Fruit fly (Drosophila melanogaster) whole organism, embryonic: ENCODE data around the gene CG3337.

Experiments used
- Aef1 ChIP-seq: fragments of 200-800 bp; sonication (Bioruptor generic); IDR thresholded peaks from 3 replicates; pipeline ENCODE4 v1.3.6; 2022; ENCODE audit warnings: missing biosample characterization, missing genetic modification characterization
- Bdp1 ChIP-seq: fragments of 200-800 bp; sonication (Bioruptor generic); optimal IDR thresholded peaks from 3 replicates; lab custom pipeline; 2016; ENCODE audit warnings: missing biosample characterization, missing genetic modification characterization
- Blimp-1 ChIP-seq: fragments of 200-800 bp; sonication (Bioruptor generic); optimal IDR thresholded peaks from 3 replicates; lab custom pipeline; 2018; ENCODE audit warnings: missing biosample characterization, missing genetic modification characterization, mild to moderate bottlenecking, moderate library complexity, missing genetic modification reagents
- CG10321 ChIP-seq: fragments of 200-800 bp; sonication (Bioruptor generic); IDR thresholded peaks from 2 replicates; pipeline ENCODE4 v1.3.6; 2022; ENCODE audit warnings: missing biosample characterization, missing genetic modification characterization
- CG10654 ChIP-seq: fragments of 200-800 bp; sonication (Bioruptor generic); optimal IDR thresholded peaks from 2 replicates; lab custom pipeline; 2016; ENCODE audit warnings: missing biosample characterization, missing genetic modification characterization
- CG10979 ChIP-seq: fragments of 200-800 bp; sonication (Bioruptor generic); optimal IDR thresholded peaks from 2 replicates; lab custom pipeline; 2018; ENCODE audit warnings: missing biosample characterization, mild to moderate bottlenecking, missing genetic modification characterization, moderate library complexity
- CG11456 ChIP-seq: fragments of 200-800 bp; sonication (Bioruptor generic); IDR thresholded peaks from 3 replicates; pipeline ENCODE4 v1.3.6; 2022; ENCODE audit warnings: missing biosample characterization, missing genetic modification characterization
- CG12659 ChIP-seq: fragments of 200-800 bp; sonication (Bioruptor generic); optimal IDR thresholded peaks from 3 replicates; lab custom pipeline; 2017; ENCODE audit warnings: mild to moderate bottlenecking, missing biosample characterization, missing genetic modification reagents, missing genetic modification characterization
- CG13123 ChIP-seq: fragments of 200-800 bp; sonication (Bioruptor generic); optimal IDR thresholded peaks from 2 replicates; lab custom pipeline; 2016; ENCODE audit warnings: missing biosample characterization, missing genetic modification characterization
- CG14014 ChIP-seq: fragments of 200-800 bp; sonication (Bioruptor generic); IDR thresholded peaks from 2 replicates; pipeline ENCODE4 v1.3.6; 2022; ENCODE audit warnings: missing biosample characterization, missing genetic modification characterization
- CG15269 ChIP-seq: fragments of 200-800 bp; sonication (Bioruptor generic); optimal IDR thresholded peaks from 2 replicates; lab custom pipeline; 2018; ENCODE audit warnings: missing biosample characterization, mild to moderate bottlenecking, missing genetic modification characterization, moderate library complexity
- CG1602 ChIP-seq: fragments of 200-800 bp; sonication (Bioruptor generic); optimal IDR thresholded peaks from 3 replicates; lab custom pipeline; 2016; ENCODE audit warnings: missing biosample characterization, missing genetic modification characterization
- CG17361 ChIP-seq: fragments of 200-800 bp; sonication (Bioruptor generic); IDR thresholded peaks from 3 replicates; pipeline ENCODE4 v1.3.6; 2022; ENCODE audit warnings: missing biosample characterization, missing genetic modification characterization
- CG17568 ChIP-seq: fragments of 200-800 bp; sonication (Bioruptor generic); optimal IDR thresholded peaks from 2 replicates; lab custom pipeline; 2018; ENCODE audit warnings: missing biosample characterization, mild to moderate bottlenecking, missing genetic modification characterization, moderate library complexity
- CG2199 ChIP-seq: fragments of 200-800 bp; sonication (Bioruptor generic); IDR thresholded peaks from 3 replicates; pipeline ENCODE4 v1.3.6; 2022; ENCODE audit warnings: missing biosample characterization, missing genetic modification characterization
- CG2678 ChIP-seq: fragments of 200-800 bp; sonication (Bioruptor generic); optimal IDR thresholded peaks from 3 replicates; lab custom pipeline; 2019; ENCODE audit warnings: missing biosample characterization, mild to moderate bottlenecking, missing genetic modification characterization, moderate library complexity
- CG32767 ChIP-seq: fragments of 200-800 bp; sonication (Bioruptor generic); IDR thresholded peaks from 2 replicates; pipeline ENCODE4 v1.3.6; 2022; ENCODE audit warnings: missing biosample characterization, missing genetic modification characterization
- CG33557 ChIP-seq: fragments of 200-800 bp; sonication (Bioruptor generic); optimal IDR thresholded peaks from 2 replicates; lab custom pipeline; 2019; ENCODE audit warnings: missing biosample characterization, mild to moderate bottlenecking, missing genetic modification characterization, moderate library complexity
- CG4730 ChIP-seq: fragments of 200-800 bp; sonication (Bioruptor generic); IDR thresholded peaks from 2 replicates; pipeline ENCODE4 v1.3.6; 2022; ENCODE audit warnings: missing biosample characterization, missing genetic modification characterization
- CG6689 ChIP-seq: fragments of 200-800 bp; sonication (Bioruptor generic); IDR thresholded peaks from 2 replicates; pipeline ENCODE4 v1.3.6; 2022; ENCODE audit warnings: missing biosample characterization, missing genetic modification characterization
- CG7357 ChIP-seq: fragments of 200-800 bp; sonication (Bioruptor generic); IDR thresholded peaks from 3 replicates; pipeline ENCODE4 v1.3.6; 2022; ENCODE audit warnings: missing biosample characterization, missing genetic modification characterization
- CG7839 ChIP-seq: fragments of 200-800 bp; sonication (Bioruptor generic); optimal IDR thresholded peaks from 3 replicates; lab custom pipeline; 2018; ENCODE audit warnings: missing biosample characterization, mild to moderate bottlenecking, missing genetic modification characterization, moderate library complexity
- CG8765 ChIP-seq: fragments of 200-800 bp; sonication (Bioruptor generic); IDR thresholded peaks from 2 replicates; pipeline ENCODE4 v1.3.6; 2022; ENCODE audit warnings: missing biosample characterization, missing genetic modification characterization
- CG8924 ChIP-seq: fragments of 200-800 bp; optimal IDR thresholded peaks from 3 replicates; lab custom pipeline; 2019; ENCODE audit warnings: missing biosample characterization, mild to moderate bottlenecking, missing genetic modification characterization, moderate library complexity
- HLH3B ChIP-seq: fragments of 200-800 bp; sonication (Bioruptor generic); IDR thresholded peaks from 2 replicates; pipeline ENCODE4 v1.3.6; 2022; ENCODE audit warnings: missing biosample characterization, missing genetic modification characterization
- Hr51 ChIP-seq, 2 experiments: fragments of 200-800 bp; sonication (Bioruptor generic); optimal IDR thresholded peaks; 2 replicates in 1 of 2; 3 replicates in 1 of 2; lab custom pipeline; 2016 to 2018; ENCODE audit warnings: missing biosample characterization in 2 of 2, missing genetic modification characterization in 2 of 2, mild to moderate bottlenecking in 1 of 2, moderate library complexity in 1 of 2
- Kr ChIP-seq: fragments of 200-800 bp; sonication (Bioruptor generic); optimal IDR thresholded peaks from 2 replicates; lab custom pipeline; 2017; ENCODE audit warnings: missing biosample characterization, mild to moderate bottlenecking, missing genetic modification characterization
- Lim3 ChIP-seq: fragments of 200-800 bp; sonication (Bioruptor generic); IDR thresholded peaks from 2 replicates; pipeline ENCODE4 v1.3.6; 2022; ENCODE audit warnings: missing biosample characterization, missing genetic modification characterization
- Med ChIP-seq: fragments of 200-800 bp; sonication (Bioruptor generic); peaks from one replicate; lab custom pipeline; 2016; ENCODE audit warnings: missing biosample characterization, missing genetic modification characterization, mild to moderate bottlenecking, inconsistent platforms, moderate library complexity
- Meics ChIP-seq: fragments of 200-800 bp; sonication (Bioruptor generic); optimal IDR thresholded peaks from 2 replicates; lab custom pipeline; 2017; ENCODE audit warnings: missing biosample characterization, mild to moderate bottlenecking, missing genetic modification characterization
- Mrtf ChIP-seq: fragments of 200-800 bp; sonication (Bioruptor generic); IDR thresholded peaks from 3 replicates; pipeline ENCODE4 v1.3.6; 2022; ENCODE audit warnings: missing biosample characterization, missing genetic modification characterization
- Ptx1 ChIP-seq: fragments of 200-800 bp; sonication (Bioruptor generic); IDR thresholded peaks from 2 replicates; pipeline ENCODE4 v1.3.6; 2022; ENCODE audit warnings: missing biosample characterization, missing genetic modification characterization
- Taf1 ChIP-seq: fragments of 200-800 bp; sonication (Bioruptor generic); IDR thresholded peaks from 2 replicates; pipeline ENCODE4 v1.3.6; 2022; ENCODE audit warnings: missing biosample characterization, missing genetic modification characterization
- ato ChIP-seq: fragments of 200-800 bp; sonication (Bioruptor generic); IDR thresholded peaks from 2 replicates; pipeline ENCODE4 v1.3.6; 2022; ENCODE audit warnings: missing biosample characterization, missing genetic modification characterization; ENCODE audit not compliant: partially characterized antibody
- da ChIP-seq: fragments of 200-800 bp; sonication (Bioruptor generic); optimal IDR thresholded peaks from 2 replicates; lab custom pipeline; 2016; ENCODE audit warnings: missing biosample characterization, missing genetic modification characterization
- dati ChIP-seq: fragments of 200-800 bp; sonication (Bioruptor generic); IDR thresholded peaks from 2 replicates; pipeline ENCODE4 v1.3.6; 2022; ENCODE audit warnings: missing biosample characterization, missing genetic modification characterization
- dmrt99B ChIP-seq: fragments of 200-800 bp; sonication (Bioruptor generic); optimal IDR thresholded peaks from 2 replicates; lab custom pipeline; 2018; ENCODE audit warnings: missing biosample characterization, mild to moderate bottlenecking, missing genetic modification characterization, moderate library complexity
- eyg ChIP-seq: fragments of 200-800 bp; sonication (Bioruptor generic); optimal IDR thresholded peaks from 3 replicates; lab custom pipeline; 2016; ENCODE audit warnings: missing biosample characterization, missing genetic modification characterization
- gsb-n ChIP-seq: fragments of 200-800 bp; sonication (Bioruptor generic); optimal IDR thresholded peaks from 3 replicates; lab custom pipeline; 2018; ENCODE audit warnings: missing biosample characterization, mild to moderate bottlenecking, missing genetic modification characterization
- ham ChIP-seq: fragments of 200-800 bp; sonication (Bioruptor generic); IDR thresholded peaks from 2 replicates; pipeline ENCODE4 v1.3.6; 2022; ENCODE audit warnings: missing biosample characterization, missing genetic modification characterization
- luna ChIP-seq: fragments of 200-800 bp; sonication (Bioruptor generic); optimal IDR thresholded peaks from 2 replicates; lab custom pipeline; 2016; ENCODE audit warnings: missing biosample characterization, missing genetic modification characterization
- mam ChIP-seq: fragments of 200-800 bp; sonication (Bioruptor generic); optimal IDR thresholded peaks from 3 replicates; lab custom pipeline; 2016; ENCODE audit warnings: missing biosample characterization, missing genetic modification characterization
- onecut ChIP-seq: fragments of 200-800 bp; sonication (Bioruptor generic); IDR thresholded peaks from 2 replicates; pipeline ENCODE4 v1.3.6; 2022; ENCODE audit warnings: missing biosample characterization, missing genetic modification characterization
- prd ChIP-seq, 3 experiments: fragments of >200 bp in 2 of 3; fragments of 200-800 bp in 1 of 3; sonication (Bioruptor generic) in 1 of 3; optimal IDR thresholded peaks in 2 of 3; IDR thresholded peaks in 1 of 3; 2 replicates in 2 of 3; 3 replicates in 1 of 3; pipeline versions ENCODE4 v1.3.6 to Lab custom; 2017 to 2022; ENCODE audit warnings: missing biosample characterization in 1 of 3, missing genetic modification characterization in 1 of 3
- ranshi ChIP-seq: fragments of 200-800 bp; sonication (Bioruptor generic); IDR thresholded peaks from 2 replicates; pipeline ENCODE4 v1.3.6; 2022; ENCODE audit warnings: missing biosample characterization, missing genetic modification characterization
- slp2 ChIP-seq: fragments of 200-800 bp; sonication (Bioruptor generic); optimal IDR thresholded peaks from 2 replicates; lab custom pipeline; 2016; ENCODE audit warnings: missing biosample characterization, missing genetic modification characterization
- sqz ChIP-seq: fragments of 200-800 bp; sonication (Bioruptor generic); optimal IDR thresholded peaks from 3 replicates; lab custom pipeline; 2018; ENCODE audit warnings: missing biosample characterization, mild to moderate bottlenecking, missing genetic modification characterization
- tna ChIP-seq: fragments of 200-800 bp; sonication (Bioruptor generic); IDR thresholded peaks from 2 replicates; pipeline ENCODE4 v1.3.6; 2022; ENCODE audit warnings: missing biosample characterization, missing genetic modification characterization; ENCODE audit not compliant: partially characterized antibody
- trh ChIP-seq: fragments of 200-800 bp; sonication (Bioruptor generic); optimal IDR thresholded peaks from 2 replicates; lab custom pipeline; 2016; ENCODE audit warnings: missing biosample characterization, missing genetic modification characterization
- wdn ChIP-seq: fragments of 200-800 bp; sonication (Bioruptor generic); IDR thresholded peaks from 2 replicates; pipeline ENCODE4 v1.3.6; 2022; ENCODE audit warnings: missing biosample characterization, missing genetic modification characterization
- yki ChIP-seq: fragments of >200 bp; optimal IDR thresholded peaks from 3 replicates; lab custom pipeline; 2018
- zf30C ChIP-seq: fragments of 200-800 bp; sonication (Bioruptor generic); optimal IDR thresholded peaks from 3 replicates; lab custom pipeline; 2018; ENCODE audit warnings: missing biosample characterization, mild to moderate bottlenecking, missing genetic modification characterization

The CG3337 gene

DNA sequence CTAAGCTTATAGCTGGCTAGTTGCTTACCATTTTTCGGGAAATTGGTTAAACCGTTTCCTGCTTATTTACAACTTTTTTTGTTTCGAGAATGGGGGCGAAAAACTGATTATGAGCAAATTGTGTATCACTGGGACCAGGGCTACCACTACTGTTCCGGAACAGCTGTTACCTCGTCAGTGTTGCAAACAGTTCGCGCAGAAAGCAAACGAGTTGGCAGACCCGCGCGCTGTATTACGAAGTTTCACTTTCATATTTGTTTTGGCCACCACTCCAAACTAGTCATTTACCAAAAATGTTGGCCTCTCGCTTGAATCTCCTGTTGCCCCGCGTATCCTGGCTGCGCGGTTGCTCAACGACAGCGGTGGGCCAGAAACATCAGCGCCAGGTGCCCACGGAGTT lies 46.5 kb upstream of the CG3337 start, which contains the start of the genes AP-2sigma and Idi (continued):
- TF ChIP-seq CG8765 (no peak), mam (peak; percentile 30), onecut (GFP tag; lab: Robert Waterston, UW) (no peak), CG17568 (GFP tag; lab: Kevin White, UChicago) (no peak), CG15269 (tag; lab: Kevin White, UChicago) (no peak), Hr51 (GFP tag; optimal IDR thresholded peaks at IDR 0.05; lab: Kevin White, UChicago) (no peak), CG6689 (GFP tag; lab: Robert Waterston, UW) (no peak), ato (peak; percentile 37; the same call in 1 of the 2 replicates), yki (lab: Kevin White, UChicago) (no peak), CG2199 (0 out of 3 replicates have a peak, but pooled peaks have one; percentile 25), Ptx1 (GFP tag; lab: Robert Waterston, UW) (peak; percentile 19; the same call in 1 of the 2 replicates), Med (GFP tag; lab: Kevin White, UChicago) (peak; percentile 91), zf30C (GFP tag; lab: Kevin White, UChicago) (no peak), CG32767 (GFP tag; lab: Robert Waterston, UW) (peak; percentile 67; the same call in 1 of the 2 replicates), ham (GFP tag; lab: Robert Waterston, UW) (no peak), CG8924 (tag; lab: Kevin White, UChicago) (no peak), Taf1 (no peak), CG10654 (GFP tag; lab: Kevin White, UChicago) (no peak), eyg (GFP tag; lab: Kevin White, UChicago) (no peak), CG4730 (no peak), trh (GFP tag; lab: Kevin White, UChicago) (no peak), slp2 (GFP tag; lab: Kevin White, UChicago) (no peak), Blimp-1 (GFP tag; lab: Kevin White, UChicago) (peak; percentile 99), HLH3B (GFP tag; lab: Robert Waterston, UW) (no peak), CG1602 (GFP tag; lab: Kevin White, UChicago) (no peak), CG10321 (GFP tag; lab: Robert Waterston, UW) (no peak), tna (GFP tag; lab: Robert Waterston, UW) (no peak), Meics (GFP tag; lab: Kevin White, UChicago) (peak; percentile 12), da (GFP tag; lab: Kevin White, UChicago) (no peak), CG33557 (peak; percentile 50), sqz (no peak), gsb-n (tag; lab: Kevin White, UChicago) (no peak), CG14014 (0 out of 2 replicates have a peak, but pooled peaks have one; percentile 24), CG7839 (no peak), Lim3 (GFP tag; lab: Robert Waterston, UW) (no peak), CG10979 (tag; lab: Kevin White, UChicago) (peak; percentile 15), CG13123 (GFP tag; lab: Kevin White, UChicago) (no peak), prd (optimal IDR thresholded peaks at IDR 0.05; lab: Kevin White, UChicago) (no peak), prd (GFP tag; IDR thresholded peaks at IDR 0.05; lab: Robert Waterston, UW) (0 out of 3 replicates have a peak, but pooled peaks have one; percentile 39), Kr (GFP tag; lab: Kevin White, UChicago) (no peak), dmrt99B (tag; lab: Kevin White, UChicago) (no peak), dati (GFP tag; lab: Robert Waterston, UW) (no peak), Bdp1 (GFP tag; lab: Kevin White, UChicago) (peak; percentile 25), Mrtf (GFP tag; lab: Robert Waterston, UW) (peak; percentile 23; the same call in 1 of the 3 replicates), CG12659 (GFP tag; lab: Kevin White, UChicago) (peak; percentile 53), CG11456 (GFP tag; lab: Robert Waterston, UW) (no peak), CG2678 (tag; lab: Kevin White, UChicago) (peak; percentile 1), ranshi (GFP tag; lab: Robert Waterston, UW) (no peak; the same call in 1 of the 2 replicates), wdn (no peak), luna (GFP tag; lab: Kevin White, UChicago) (no peak), CG7357 (no peak), Aef1 (GFP tag; lab: Robert Waterston, UW) (no peak), CG17361 (no peak)
